Fruit fly (Drosophila melanogaster): ENCODE data around the gene Atu.

The Atu gene

DNA sequence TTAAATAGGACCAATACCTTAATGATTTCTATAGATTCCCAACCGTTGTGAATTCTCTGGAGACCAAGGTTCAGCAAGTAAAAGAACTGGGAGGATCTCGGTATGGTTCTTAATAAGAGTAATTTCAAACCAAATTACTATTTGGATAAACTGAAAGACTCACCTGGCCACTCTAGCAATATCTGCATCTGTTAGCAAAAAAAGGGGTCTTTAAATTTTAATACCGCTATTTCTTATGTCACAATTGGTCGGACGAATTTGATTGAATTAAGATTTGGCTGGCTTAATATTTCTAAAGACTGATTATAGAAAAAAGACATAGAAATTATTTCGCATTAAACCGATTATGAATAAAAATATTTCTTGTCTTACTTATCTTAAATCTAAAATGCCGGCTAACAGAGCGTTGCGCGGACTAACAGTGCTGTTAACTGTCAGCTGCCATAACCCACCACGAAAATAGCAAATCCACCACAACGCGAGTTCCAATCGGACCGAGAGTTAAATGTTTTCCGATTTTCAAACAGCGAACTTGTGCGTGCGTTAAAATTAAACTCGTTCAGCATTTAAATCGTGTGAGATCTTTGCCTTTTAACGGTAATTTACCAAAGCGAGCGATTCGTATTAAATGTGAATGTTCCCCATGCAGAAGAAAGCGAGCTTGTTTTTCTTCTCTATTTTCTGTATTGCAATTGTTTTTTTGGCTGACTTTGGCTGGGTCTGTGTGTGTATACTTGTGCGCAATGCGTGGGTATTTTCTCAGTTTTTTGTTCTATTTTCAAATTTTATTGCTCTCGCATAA is 42.3 kb upstream of the Atu start, which contains the start of gene CRMP:
Gene CRMP (plus strand): TSS at position 474 of the 802 bp plus-strand sequence.
- TF ChIP-seq CG7045 (GFP tag; optimal IDR thresholded peaks at IDR 0.05): no peak
- TF ChIP-seq kay (GFP tag; ENCODE audit: borderline replicate concordance): peak; percentile 58
- peak; percentile 37 for TF ChIP-seq tj (GFP tag; optimal IDR thresholded peaks at IDR 0.05)
- peak; percentile 25 for TF ChIP-seq CG12768 (GFP tag; optimal IDR thresholded peaks at IDR 0.05)
- no peak for TF ChIP-seq toe (GFP tag; optimal IDR thresholded peaks at IDR 0.05)
- no peak for TF ChIP-seq cnc (optimal IDR thresholded peaks at IDR 0.05)
- TF ChIP-seq CG14711 (tag; optimal IDR thresholded peaks at IDR 0.05): peak; percentile 11
- TF ChIP-seq cic (GFP tag; optimal IDR thresholded peaks at IDR 0.05): no peak
- TF ChIP-seq CG11617 (GFP tag; optimal IDR thresholded peaks at IDR 0.05): peak; percentile 4
- TF ChIP-seq Mnt (GFP tag; optimal IDR thresholded peaks at IDR 0.05): no peak
- TF ChIP-seq pad (GFP tag; optimal IDR thresholded peaks at IDR 0.05): peak; percentile 34

DNA sequence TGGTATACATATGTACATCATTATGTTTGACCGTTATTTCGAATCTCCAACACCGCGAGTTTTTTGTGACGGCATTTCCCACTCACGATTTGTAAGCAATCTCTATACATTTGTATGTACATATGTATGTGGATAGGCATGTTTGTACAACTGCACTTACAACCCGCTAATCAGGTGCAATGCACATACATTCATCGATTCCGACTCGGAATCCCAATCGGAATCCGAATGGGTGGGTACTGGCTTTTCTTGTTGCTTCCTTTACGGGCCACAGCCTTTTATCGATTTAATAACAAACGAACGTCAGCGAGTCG is 41.8 kb upstream of the Atu start:
- TF ChIP-seq cic (GFP tag; optimal IDR thresholded peaks at IDR 0.05) (peak; percentile 66), kay (GFP tag; ENCODE audit: borderline replicate concordance) (no peak)

DNA sequence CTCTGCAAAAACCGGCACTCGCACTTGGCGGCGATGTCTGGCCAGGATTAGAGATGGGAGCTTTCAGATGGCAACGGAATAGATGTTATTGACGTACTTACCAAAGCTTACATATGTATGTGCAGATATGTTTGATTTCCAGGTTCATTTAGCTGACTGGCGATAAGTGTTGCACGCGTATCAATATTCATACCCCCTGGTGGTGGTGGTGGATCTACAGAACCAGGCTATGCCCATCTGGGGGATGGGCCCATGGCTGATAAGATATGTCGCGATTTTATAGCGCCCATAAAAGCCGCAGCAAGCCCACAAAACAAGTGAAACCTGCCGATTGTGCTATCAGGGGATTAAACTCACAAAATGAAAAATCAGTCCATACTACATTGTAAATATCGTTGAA is 41.4 kb upstream of the Atu start:
- TF ChIP-seq bab1 (GFP tag; optimal IDR thresholded peaks at IDR 0.05) (no peak), cic (GFP tag; optimal IDR thresholded peaks at IDR 0.05) (peak; percentile 45)

DNA sequence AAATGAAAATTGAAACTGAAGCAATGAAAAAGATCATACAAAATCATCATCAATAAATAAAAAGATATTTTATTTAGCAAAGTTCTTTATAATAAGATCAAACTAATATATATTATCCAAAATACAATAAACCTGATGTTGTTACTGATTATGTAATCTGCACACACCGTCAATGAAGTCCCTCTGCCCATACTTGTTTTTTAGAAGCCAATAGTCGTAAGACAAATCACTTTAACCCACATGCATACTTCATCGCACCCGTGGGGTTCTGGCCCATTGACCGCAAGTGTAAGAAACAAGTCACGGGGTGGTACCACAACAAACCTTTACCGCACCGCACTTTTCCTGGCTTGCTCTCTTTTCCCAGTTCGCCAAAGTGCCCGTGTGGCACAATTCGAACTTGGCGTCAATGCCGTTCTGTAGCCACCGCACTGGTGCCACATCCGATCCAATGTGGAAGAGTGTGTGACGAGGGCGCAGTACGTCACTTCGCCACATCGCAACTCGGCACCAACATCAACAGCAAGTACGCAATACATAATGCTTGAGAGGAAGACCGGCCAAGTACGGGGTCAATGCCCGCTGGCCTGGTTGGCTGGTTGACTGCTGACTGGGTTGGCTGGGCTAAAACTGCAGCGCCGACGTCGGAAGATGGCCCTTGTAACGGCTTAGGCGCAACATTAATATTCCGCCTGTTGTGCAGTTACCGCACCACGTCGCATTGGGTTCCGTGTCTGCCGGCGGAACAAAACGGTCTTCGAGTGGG is 40.1 kb upstream of the Atu start:
- TF ChIP-seq tj (GFP tag; optimal IDR thresholded peaks at IDR 0.05) (peak; percentile 61), CG11617 (GFP tag; optimal IDR thresholded peaks at IDR 0.05) (no peak)

DNA sequence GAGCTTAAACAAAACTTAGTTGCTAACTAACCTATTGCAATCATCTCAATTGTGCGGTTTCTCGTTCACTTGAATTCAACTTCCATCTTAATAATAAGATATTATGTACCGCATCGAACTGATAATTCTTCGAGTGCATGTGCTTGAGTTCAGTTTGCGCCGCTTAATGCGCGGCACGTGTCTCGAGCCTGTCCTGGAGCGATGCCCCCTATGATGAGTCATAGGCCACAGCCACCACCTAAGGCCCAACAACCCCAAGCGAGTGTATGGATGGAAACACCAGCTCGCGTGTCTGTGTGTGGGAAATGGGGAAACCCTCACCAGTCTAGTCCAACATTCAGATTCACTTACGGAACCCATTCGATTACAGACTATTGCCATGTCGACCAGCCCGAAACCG is 39.3 kb upstream of the Atu start:
- no peak for TF ChIP-seq CG11617 (GFP tag; optimal IDR thresholded peaks at IDR 0.05)
- no peak for TF ChIP-seq CG14711 (tag; optimal IDR thresholded peaks at IDR 0.05)
- TF ChIP-seq cnc (optimal IDR thresholded peaks at IDR 0.05): no peak

DNA sequence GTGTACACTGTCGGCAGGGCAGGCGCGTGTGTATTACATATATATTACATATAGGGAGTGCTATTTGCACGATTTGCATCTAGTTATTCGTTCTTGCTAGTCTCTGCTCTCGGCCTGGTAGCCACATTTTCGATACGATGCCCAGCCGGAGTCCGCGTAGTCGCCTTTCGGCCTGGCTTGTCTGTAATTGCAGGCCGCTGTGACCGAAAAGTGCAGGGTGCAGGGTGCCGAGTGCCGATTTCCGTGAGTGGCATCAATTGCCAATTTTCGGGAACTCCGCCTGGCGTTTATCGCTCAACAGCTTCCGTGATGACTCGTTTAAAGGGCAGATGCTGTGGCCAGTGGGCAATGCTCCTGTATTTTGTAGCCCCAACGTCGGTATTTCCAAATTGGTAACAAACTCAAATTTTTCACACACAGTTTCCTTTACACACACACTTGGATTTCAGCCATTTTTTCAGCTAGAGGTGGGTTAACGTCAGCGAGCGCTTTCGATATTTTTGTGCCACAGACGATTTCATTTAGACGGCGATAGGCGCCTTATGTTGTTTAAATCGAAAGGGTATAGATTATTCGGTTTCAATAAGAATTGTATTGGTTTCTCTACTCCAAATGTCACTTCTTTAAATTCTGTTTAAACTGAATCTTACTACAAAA is 25.2 kb upstream of the Atu start, which contains the start of gene CG2926:
Gene CG2926 (minus strand): TSS at position 518 of the 657 bp plus-strand sequence.
- TF ChIP-seq Mnt (GFP tag; optimal IDR thresholded peaks at IDR 0.05) (peak; percentile 48), CG1620 (GFP tag; optimal IDR thresholded peaks at IDR 0.05) (peak; percentile 51), pad (GFP tag; optimal IDR thresholded peaks at IDR 0.05) (peak; percentile 45), Clk (GFP tag; optimal IDR thresholded peaks at IDR 0.05) (peak; percentile 12), cnc (optimal IDR thresholded peaks at IDR 0.05) (no peak), CG7045 (GFP tag; optimal IDR thresholded peaks at IDR 0.05) (peak; percentile 2), CG12768 (GFP tag; optimal IDR thresholded peaks at IDR 0.05) (peak; percentile 62), tj (GFP tag; optimal IDR thresholded peaks at IDR 0.05) (no peak), Hr96 (GFP tag; optimal IDR thresholded peaks at IDR 0.05) (no peak), bab1 (GFP tag; optimal IDR thresholded peaks at IDR 0.05) (peak; percentile 38), toe (GFP tag; optimal IDR thresholded peaks at IDR 0.05) (no peak), CG5204 (GFP tag; optimal IDR thresholded peaks at IDR 0.05) (no peak), CG7101 (tag; optimal IDR thresholded peaks at IDR 0.05) (peak; percentile 26), kay (GFP tag; ENCODE audit: borderline replicate concordance) (no peak), CG14711 (tag; optimal IDR thresholded peaks at IDR 0.05) (no peak), cic (GFP tag; optimal IDR thresholded peaks at IDR 0.05) (no peak), CG11617 (GFP tag; optimal IDR thresholded peaks at IDR 0.05) (peak; percentile 44), ovo (GFP tag; optimal IDR thresholded peaks at IDR 0.05) (peak; percentile 1), CG33017 (tag; optimal IDR thresholded peaks at IDR 0.05) (no peak), Crg-1 (GFP tag; optimal IDR thresholded peaks at IDR 0.05) (peak; percentile 60)

DNA sequence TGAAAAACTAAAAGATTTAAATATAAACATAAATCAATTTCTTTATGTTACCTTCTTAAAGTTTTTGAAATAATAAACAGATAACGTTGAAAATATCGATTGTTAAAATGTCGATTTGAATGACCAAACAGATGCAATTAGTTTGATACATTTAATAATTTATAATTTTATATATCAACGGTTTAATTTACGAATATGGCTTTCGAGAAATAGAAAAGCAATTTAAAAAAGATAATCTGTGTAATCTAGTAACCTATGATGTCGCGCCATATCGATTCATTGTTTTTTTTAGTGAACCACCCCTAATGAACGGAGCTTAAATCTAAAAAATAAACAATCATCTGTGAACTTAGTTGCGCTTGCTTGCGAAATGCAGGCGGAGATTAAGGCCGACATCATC is 24.6 kb upstream of the Atu start, which contains the start of gene PolZ2:
Gene PolZ2 (plus strand): TSS at position 301 of the 400 bp plus-strand sequence.
- TF ChIP-seq Crg-1 (GFP tag; optimal IDR thresholded peaks at IDR 0.05): no peak
- TF ChIP-seq CG11617 (GFP tag; optimal IDR thresholded peaks at IDR 0.05): no peak
- TF ChIP-seq Clk (GFP tag; optimal IDR thresholded peaks at IDR 0.05): no peak
- no peak for TF ChIP-seq toe (GFP tag; optimal IDR thresholded peaks at IDR 0.05)
- no peak for TF ChIP-seq Mnt (GFP tag; optimal IDR thresholded peaks at IDR 0.05)
- TF ChIP-seq CG7101 (tag; optimal IDR thresholded peaks at IDR 0.05): no peak
- no peak for TF ChIP-seq CG1620 (GFP tag; optimal IDR thresholded peaks at IDR 0.05)
- TF ChIP-seq Hr96 (GFP tag; optimal IDR thresholded peaks at IDR 0.05): no peak
- TF ChIP-seq kay (GFP tag; ENCODE audit: borderline replicate concordance): no peak
- no peak for TF ChIP-seq CG7045 (GFP tag; optimal IDR thresholded peaks at IDR 0.05)
- TF ChIP-seq cic (GFP tag; optimal IDR thresholded peaks at IDR 0.05): no peak
- no peak for TF ChIP-seq CG14711 (tag; optimal IDR thresholded peaks at IDR 0.05)
- TF ChIP-seq bab1 (GFP tag; optimal IDR thresholded peaks at IDR 0.05): no peak
- TF ChIP-seq pad (GFP tag; optimal IDR thresholded peaks at IDR 0.05): no peak
- no peak for TF ChIP-seq CG33017 (tag; optimal IDR thresholded peaks at IDR 0.05)
- no peak for TF ChIP-seq CG12768 (GFP tag; optimal IDR thresholded peaks at IDR 0.05)
- TF ChIP-seq tj (GFP tag; optimal IDR thresholded peaks at IDR 0.05): no peak
- no peak for TF ChIP-seq cnc (optimal IDR thresholded peaks at IDR 0.05)
- TF ChIP-seq CG5204 (GFP tag; optimal IDR thresholded peaks at IDR 0.05): no peak
- TF ChIP-seq ovo (GFP tag; optimal IDR thresholded peaks at IDR 0.05): no peak

All from whole organism, adult.